Fruit fly (Drosophila melanogaster) whole organism, prepupa: ENCODE measurements around the gene GatB.
A peak's percentile ranks its signal among the peaks of the same experiment; 100 is the strongest.

Experiments
- CG34406 ChIP-seq: fragments of 200-800 bp; sonication (Bioruptor generic); optimal IDR thresholded peaks from 3 replicates; lab custom pipeline; 2016; ENCODE audit warnings: missing biosample characterization, missing genetic modification characterization
- CG6276 ChIP-seq: fragments of 200-800 bp; sonication (Bioruptor generic); optimal IDR thresholded peaks from 2 replicates; lab custom pipeline; 2017; ENCODE audit warnings: missing biosample characterization, mild to moderate bottlenecking, missing genetic modification characterization
- CG6854 ChIP-seq: fragments of 200-800 bp; sonication (Bioruptor generic); optimal IDR thresholded peaks from 2 replicates; lab custom pipeline; 2017; ENCODE audit warnings: missing biosample characterization, mild to moderate bottlenecking, missing genetic modification characterization
- CG8319 ChIP-seq: fragments of 200-800 bp; sonication (Bioruptor generic); optimal IDR thresholded peaks from 3 replicates; lab custom pipeline; 2016; ENCODE audit warnings: missing biosample characterization, missing genetic modification characterization
- CG8632 ChIP-seq: fragments of 200-800 bp; sonication (Bioruptor generic); optimal IDR thresholded peaks from 3 replicates; lab custom pipeline; 2016; ENCODE audit warnings: missing biosample characterization, missing genetic modification characterization
- Eip75B ChIP-seq: fragments of 200-800 bp; sonication (Bioruptor generic); optimal IDR thresholded peaks from 3 replicates; lab custom pipeline; 2016; ENCODE audit warnings: missing biosample characterization, missing genetic modification characterization
- Hr38 ChIP-seq: sonication (Bioruptor generic); optimal IDR thresholded peaks from 2 replicates; lab custom pipeline; 2016; ENCODE audit warnings: missing biosample characterization, missing genetic modification characterization
- Hr39 ChIP-seq: fragments of 200-800 bp; sonication (Bioruptor generic); optimal IDR thresholded peaks from 2 replicates; lab custom pipeline; 2016; ENCODE audit warnings: missing biosample characterization, missing genetic modification characterization
- esn ChIP-seq: fragments of 200-800 bp; sonication (Bioruptor generic); optimal IDR thresholded peaks from 2 replicates; lab custom pipeline; 2016; ENCODE audit warnings: missing biosample characterization, mild to moderate bottlenecking, missing genetic modification characterization, moderate library complexity
- fd85E ChIP-seq: fragments of 200-800 bp; sonication (Bioruptor generic); optimal IDR thresholded peaks from 3 replicates; lab custom pipeline; 2016; ENCODE audit warnings: missing biosample characterization, missing genetic modification characterization
- lz ChIP-seq: fragments of 200-800 bp; sonication (Bioruptor generic); optimal IDR thresholded peaks from 3 replicates; lab custom pipeline; 2016; ENCODE audit warnings: missing biosample characterization, missing genetic modification characterization
- salr ChIP-seq, 2 experiments: fragments of 200-800 bp; sonication (Bioruptor generic); optimal IDR thresholded peaks; 3 replicates each; lab custom pipeline; 2016 to 2018; ENCODE audit warnings: missing biosample characterization in 2 of 2, missing genetic modification characterization in 2 of 2, mild to moderate bottlenecking in 1 of 2
- svp ChIP-seq: fragments of 200-800 bp; sonication (Bioruptor generic); peaks from one replicate; lab custom pipeline; 2016; ENCODE audit warnings: missing biosample characterization, missing genetic modification characterization

DNA sequence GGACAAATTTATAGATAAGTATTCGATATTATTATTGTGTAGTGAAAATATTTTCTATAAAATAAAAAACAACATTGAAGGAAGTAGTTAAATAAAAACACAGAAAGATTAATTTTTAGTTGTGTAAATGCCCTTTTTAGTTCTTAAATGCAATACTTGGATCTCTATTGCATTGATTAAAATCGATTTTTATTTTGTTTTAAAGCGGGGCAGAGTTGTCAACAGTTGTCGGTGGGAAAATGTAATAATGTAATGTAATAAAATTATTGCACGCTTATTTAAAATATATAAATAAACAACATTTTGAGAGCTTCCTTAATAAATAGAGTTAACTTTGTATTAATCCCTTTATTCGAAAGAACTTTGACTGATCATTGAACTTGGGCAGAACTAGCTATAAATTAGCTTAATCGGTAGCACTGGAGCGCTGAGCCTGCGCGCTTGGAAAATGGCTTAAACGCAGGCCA, 33.5 kb upstream of the GatB start, which contains the start of gene Apc2:
- TF ChIP-seq CG8632 (GFP tag; lab: Kevin White, UChicago): peak; percentile 37
- peak; percentile 61 for TF ChIP-seq Hr39 (GFP tag; lab: Kevin White, UChicago)
- peak; percentile 57 for TF ChIP-seq CG34406 (GFP tag; lab: Kevin White, UChicago)
- TF ChIP-seq Hr38 (GFP tag; lab: Kevin White, UChicago): no peak
- TF ChIP-seq CG8319: no peak
- peak; percentile 61 for TF ChIP-seq Eip75B (GFP tag; lab: Kevin White, UChicago)
- no peak for TF ChIP-seq fd85E (GFP tag; lab: Kevin White, UChicago)
- no peak for TF ChIP-seq svp (GFP tag; lab: Kevin White, UChicago)
- TF ChIP-seq esn: peak; percentile 75
- peak; percentile 76 for TF ChIP-seq lz
- no peak for TF ChIP-seq CG6276 (GFP tag; lab: Kevin White, UChicago)
- TF ChIP-seq salr (GFP tag; optimal IDR thresholded peaks at IDR 0.05; lab: Kevin White, UChicago): peak in 1 of 2 experiments; percentile 30
- no peak for TF ChIP-seq CG6854
